Fruit fly (Drosophila melanogaster) whole organism, pupa: ENCODE results near the gene abs.

ENCODE experiments used
- CG12605 ChIP-seq: fragments of 200-800 bp; sonication (Bioruptor generic); IDR thresholded peaks from 2 replicates; pipeline ENCODE4 v1.3.6; 2022; ENCODE audit warnings: missing biosample characterization, missing genetic modification characterization
- CG13204 ChIP-seq: fragments of 200-800 bp; sonication (Bioruptor generic); optimal IDR thresholded peaks from 2 replicates; lab custom pipeline; 2018; ENCODE audit warnings: missing biosample characterization, mild to moderate bottlenecking, missing genetic modification characterization, moderate library complexity
- CG14655 ChIP-seq: fragments of 200-800 bp; sonication (Bioruptor generic); optimal IDR thresholded peaks from 3 replicates; lab custom pipeline; 2017; ENCODE audit warnings: mild to moderate bottlenecking, missing biosample characterization, missing genetic modification reagents, missing genetic modification characterization
- CG15710 ChIP-seq: fragments of 200-800 bp; sonication (Bioruptor generic); optimal IDR thresholded peaks from 2 replicates; lab custom pipeline; 2018; ENCODE audit warnings: missing biosample characterization, mild to moderate bottlenecking, missing genetic modification characterization, moderate library complexity
- CG32121 ChIP-seq: fragments of 200-800 bp; sonication (Bioruptor generic); IDR thresholded peaks from 2 replicates; pipeline ENCODE4 v1.3.6; 2022; ENCODE audit warnings: missing biosample characterization, missing genetic modification characterization
- CG8159 ChIP-seq: fragments of 200-800 bp; sonication (Bioruptor generic); optimal IDR thresholded peaks from 3 replicates; lab custom pipeline; 2018; ENCODE audit warnings: missing biosample characterization, mild to moderate bottlenecking, missing genetic modification characterization, moderate library complexity
- CG9948 ChIP-seq: fragments of 200-800 bp; sonication (Bioruptor generic); optimal IDR thresholded peaks from 2 replicates; lab custom pipeline; 2018; ENCODE audit warnings: missing biosample characterization, mild to moderate bottlenecking, missing genetic modification characterization, moderate library complexity
- D1 ChIP-seq: fragments of 200-800 bp; sonication (Bioruptor generic); optimal IDR thresholded peaks from 2 replicates; lab custom pipeline; 2018; ENCODE audit warnings: missing biosample characterization, mild to moderate bottlenecking, missing genetic modification characterization, moderate library complexity
- Pif1B ChIP-seq: fragments of 200-800 bp; sonication (Bioruptor generic); optimal IDR thresholded peaks from 3 replicates; lab custom pipeline; 2016; ENCODE audit warnings: missing biosample characterization, missing genetic modification characterization
- Snoo ChIP-seq: fragments of 200-800 bp; sonication (Bioruptor generic); optimal IDR thresholded peaks from 3 replicates; lab custom pipeline; 2017; ENCODE audit warnings: missing biosample characterization, mild to moderate bottlenecking, missing genetic modification characterization, inconsistent platforms
- fd96Ca ChIP-seq: fragments of 200-800 bp; sonication (Bioruptor generic); IDR thresholded peaks from 3 replicates; pipeline ENCODE4 v1.3.6; 2022; ENCODE audit warnings: missing biosample characterization, missing genetic modification characterization
- rn ChIP-seq: fragments of 200-800 bp; sonication (Bioruptor generic); IDR thresholded peaks from 2 replicates; pipeline ENCODE4 v1.3.6; 2022; ENCODE audit warnings: missing biosample characterization, missing genetic modification characterization

dm6 chr3R:4214038-4214437, 18.8 kb upstream of the abs start:
- TF ChIP-seq CG8159 (tag; lab: Kevin White, UChicago) (peak; percentile 88), CG13204 (GFP tag; lab: Kevin White, UChicago) (peak; percentile 70), CG14655 (GFP tag; lab: Kevin White, UChicago) (peak; percentile 77), fd96Ca (peak; percentile 97), CG15710 (tag; lab: Kevin White, UChicago) (peak; percentile 92), Pif1B (peak; percentile 76), CG32121 (GFP tag; lab: Robert Waterston, UW) (peak; percentile 93), Snoo (tag; lab: Kevin White, UChicago) (peak; percentile 84), D1 (tag; lab: Kevin White, UChicago) (peak; percentile 6), rn (GFP tag; lab: Robert Waterston, UW) (peak; percentile 93), CG12605 (GFP tag; lab: Robert Waterston, UW) (peak; percentile 84), CG9948 (tag; lab: Kevin White, UChicago) (peak; percentile 83)
